Fruit fly (Drosophila melanogaster): Measurements from ENCODE around the gene CG4502.

The CG4502 gene

dm6 chr2L:7194351-7195037, 9.6 kb downstream of the CG4502 start, which contains the start of gene CG4497 (continued):
- TF ChIP-seq nerfin-2 (GFP tag; IDR thresholded peaks at IDR 0.05; ENCODE audit: partially characterized antibody) (peak; percentile 85), Ets65A (GFP tag) (peak; percentile 100), CG2129 (GFP tag; IDR thresholded peaks at IDR 0.05; ENCODE audit: partially characterized antibody) (no peak), repo (GFP tag; optimal IDR thresholded peaks at IDR 0.05) (peak; percentile 93), Fer2 (tag; optimal IDR thresholded peaks at IDR 0.05) (peak; percentile 81), ems (GFP tag; optimal IDR thresholded peaks at IDR 0.05) (peak; percentile 94), cg (GFP tag; optimal IDR thresholded peaks at IDR 0.05) (no peak), CG11456 (GFP tag; IDR thresholded peaks at IDR 0.05) (peak; percentile 91), ftz-f1 (GFP tag; optimal IDR thresholded peaks at IDR 0.05) (peak; percentile 62), NK7.1 (GFP tag; optimal IDR thresholded peaks at IDR 0.05) (peak; percentile 82), luna (GFP tag; optimal IDR thresholded peaks at IDR 0.05) (peak; percentile 79), odd (GFP tag; optimal IDR thresholded peaks at IDR 0.05) (peak; percentile 44), Gug (GFP tag; IDR thresholded peaks at IDR 0.05) (peak; percentile 90), PHDP (tag; optimal IDR thresholded peaks at IDR 0.05) (peak; percentile 89), chif (GFP tag; optimal IDR thresholded peaks at IDR 0.05) (peak; percentile 94 to 95), CG33557 (GFP tag; optimal IDR thresholded peaks at IDR 0.05) (peak; percentile 77), CG13123 (GFP tag; optimal IDR thresholded peaks at IDR 0.05) (peak; percentile 79), Dref (GFP tag; IDR thresholded peaks at IDR 0.05) (peak; percentile 43), CG9215 (GFP tag; IDR thresholded peaks at IDR 0.05) (peak; percentile 94), Vsx1 (GFP tag; optimal IDR thresholded peaks at IDR 0.05) (peak; percentile 62), CG17328 (GFP tag; IDR thresholded peaks at IDR 0.05) (peak; percentile 87), TFAM (GFP tag; optimal IDR thresholded peaks at IDR 0.05) (no peak), CG12744 (GFP tag; optimal IDR thresholded peaks at IDR 0.05) (peak; percentile 86), gcm (GFP tag; optimal IDR thresholded peaks at IDR 0.05) (peak; percentile 62), eyg (GFP tag; optimal IDR thresholded peaks at IDR 0.05) (peak; percentile 93), CG1792 (GFP tag; optimal IDR thresholded peaks at IDR 0.05) (peak; percentile 98), nau (GFP tag; optimal IDR thresholded peaks at IDR 0.05) (peak; percentile 66), bbx (GFP tag; IDR thresholded peaks at IDR 0.05; ENCODE audit: partially characterized antibody) (0 out of 2 replicates have a peak, but pooled peaks have one; percentile 44), CG14014 (GFP tag; IDR thresholded peaks at IDR 0.05) (peak; percentile 93), crol (GFP tag; IDR thresholded peaks at IDR 0.05) (no peak; the same call in 1 of the 2 replicates), knrl (GFP tag; IDR thresholded peaks at IDR 0.05; ENCODE audit: partially characterized antibody) (peak; percentile 93), cato (GFP tag; optimal IDR thresholded peaks at IDR 0.05; ENCODE audit: borderline replicate concordance) (peak; percentile 71), her (GFP tag; optimal IDR thresholded peaks at IDR 0.05) (peak; percentile 89), tgo (GFP tag; IDR thresholded peaks at IDR 0.05) (peak; percentile 96), gcm2 (GFP tag; optimal IDR thresholded peaks at IDR 0.05) (peak; percentile 82), Bdp1 (GFP tag; optimal IDR thresholded peaks at IDR 0.05) (peak; percentile 91), Sry-δ (GFP tag; optimal IDR thresholded peaks at IDR 0.05) (peak; percentile 75), CG7357 (GFP tag; IDR thresholded peaks at IDR 0.05) (peak; percentile 88), Usf (GFP tag; optimal IDR thresholded peaks at IDR 0.05) (peak; percentile 78), CG13775 (GFP tag; optimal IDR thresholded peaks at IDR 0.05) (peak; percentile 97), MBD-R2 (GFP tag; IDR thresholded peaks at IDR 0.05) (peak; percentile 93), pzg (GFP tag; optimal IDR thresholded peaks at IDR 0.05) (peak; percentile 63), CG10654 (GFP tag; optimal IDR thresholded peaks at IDR 0.05) (peak; percentile 90), CG1603 (tag; optimal IDR thresholded peaks at IDR 0.05) (peak; percentile 95), rib (GFP tag; IDR thresholded peaks at IDR 0.05) (peak; percentile 89), Atf-2 (GFP tag; optimal IDR thresholded peaks at IDR 0.05) (peak; percentile 94), mam (GFP tag; optimal IDR thresholded peaks at IDR 0.05) (peak; percentile 97), yki (optimal IDR thresholded peaks at IDR 0.05) (no peak), HHEX (GFP tag; optimal IDR thresholded peaks at IDR 0.05) (peak; percentile 75), Atf6 (GFP tag; IDR thresholded peaks at IDR 0.05) (peak; percentile 95)
